Fruit fly (Drosophila melanogaster): ENCODE measurements around the gene wol.
A peak's percentile ranks its signal among the peaks of the same experiment; 100 is the strongest.

wol gene

DNA sequence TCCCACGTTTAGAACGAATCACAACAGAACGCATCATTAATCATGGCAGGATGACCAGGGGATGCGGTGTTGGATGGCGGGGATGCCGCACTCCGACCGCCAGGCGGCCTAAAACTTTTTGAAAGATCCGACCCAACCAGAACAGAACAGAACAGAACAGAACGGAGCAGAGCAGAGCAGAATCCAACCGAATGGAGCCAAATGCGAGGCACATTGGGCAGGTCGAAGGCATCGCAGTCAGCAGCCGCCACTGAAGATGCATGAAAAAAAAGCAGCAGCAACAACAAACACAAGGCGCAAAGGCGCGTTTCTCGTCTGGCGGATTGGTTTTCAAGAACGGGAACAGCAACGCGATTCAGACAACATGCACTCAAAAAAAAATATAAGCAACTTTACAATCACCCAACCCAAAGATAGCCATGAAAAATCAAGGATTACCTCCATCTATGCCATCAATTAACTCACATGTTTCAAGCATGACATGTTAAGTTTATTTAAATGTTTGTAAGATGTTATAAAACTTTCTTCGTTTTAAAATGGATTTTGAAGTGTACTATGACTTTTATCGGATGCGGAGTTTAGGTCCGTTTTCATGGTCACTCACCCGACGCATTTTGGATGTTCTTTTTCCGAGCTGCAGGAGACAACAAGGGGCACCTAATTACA, 23.3 kb downstream of the wol start (continued):
- TF ChIP-seq CG12299 (tag; optimal IDR thresholded peaks at IDR 0.05): no peak
- peak; percentile 88 for TF ChIP-seq CG14710 (tag; optimal IDR thresholded peaks at IDR 0.05)
- no peak for TF ChIP-seq nerfin-2 (GFP tag; IDR thresholded peaks at IDR 0.05; ENCODE audit: partially characterized antibody)
- peak; percentile 63 for TF ChIP-seq CG30431 (GFP tag; optimal IDR thresholded peaks at IDR 0.05)
- no peak for TF ChIP-seq eyg (GFP tag; optimal IDR thresholded peaks at IDR 0.05)
- TF ChIP-seq CG17359 (tag; optimal IDR thresholded peaks at IDR 0.05): peak; percentile 48
- peak; percentile 47 for TF ChIP-seq Lhr (GFP tag; optimal IDR thresholded peaks at IDR 0.05)
- peak; percentile 91 for TF ChIP-seq Med (GFP tag)
- peak; percentile 76 for TF ChIP-seq unpg (GFP tag; optimal IDR thresholded peaks at IDR 0.05)
- peak; percentile 27 for TF ChIP-seq CHES-1-like (GFP tag; optimal IDR thresholded peaks at IDR 0.05)
- TF ChIP-seq Stat92E (GFP tag; optimal IDR thresholded peaks at IDR 0.05): peak in 1 of 3 experiments; percentile 67
- 0 out of 3 replicates have a peak, but pooled peaks have one; percentile 34 for TF ChIP-seq so (GFP tag; IDR thresholded peaks at IDR 0.05)
- TF ChIP-seq CG11085 (GFP tag; IDR thresholded peaks at IDR 0.05): no peak
- TF ChIP-seq Neu2 (GFP tag; optimal IDR thresholded peaks at IDR 0.05; ENCODE audit: borderline replicate concordance): no peak
- TF ChIP-seq vnd (GFP tag; IDR thresholded peaks at IDR 0.05; ENCODE audit: partially characterized antibody): no peak
- peak; percentile 7 for TF ChIP-seq Dip3 (GFP tag; optimal IDR thresholded peaks at IDR 0.05)
- TF ChIP-seq sisA (GFP tag; IDR thresholded peaks at IDR 0.05): peak; percentile 47
- TF ChIP-seq Trl (optimal IDR thresholded peaks at IDR 0.05): no peak
- peak; percentile 6 for TF ChIP-seq Trl (GFP tag; optimal IDR thresholded peaks at IDR 0.05)
- TF ChIP-seq Hr3 (GFP tag; optimal IDR thresholded peaks at IDR 0.05): peak; percentile 39
- TF ChIP-seq BtbVII (GFP tag; optimal IDR thresholded peaks at IDR 0.05): peak; percentile 4
- 0 out of 2 replicates have a peak, but pooled peaks have one; percentile 6 for TF ChIP-seq CG7372 (GFP tag; IDR thresholded peaks at IDR 0.05)
- peak; percentile 40; the same call in 1 of the 2 replicates for TF ChIP-seq dan (GFP tag; IDR thresholded peaks at IDR 0.05)
- TF ChIP-seq E2f1 (GFP tag; IDR thresholded peaks at IDR 0.05): peak; percentile 55; the same call in 1 of the 2 replicates
- no peak for TF ChIP-seq Taf1 (GFP tag; IDR thresholded peaks at IDR 0.05)
- peak; percentile 15 for TF ChIP-seq CG12236 (GFP tag; optimal IDR thresholded peaks at IDR 0.05)
- TF ChIP-seq cato (GFP tag; optimal IDR thresholded peaks at IDR 0.05; ENCODE audit: borderline replicate concordance): peak; percentile 10
- TF ChIP-seq CG6854 (GFP tag; optimal IDR thresholded peaks at IDR 0.05): no peak
- TF ChIP-seq danr (GFP tag; IDR thresholded peaks at IDR 0.05): no peak
- no peak for TF ChIP-seq HLHmδ (GFP tag; optimal IDR thresholded peaks at IDR 0.05)
- peak; percentile 52 for TF ChIP-seq Dad (GFP tag; optimal IDR thresholded peaks at IDR 0.05)
- TF ChIP-seq cad (GFP tag; optimal IDR thresholded peaks at IDR 0.05): no peak
- TF ChIP-seq Atf-2 (GFP tag; optimal IDR thresholded peaks at IDR 0.05): peak; percentile 37
- peak; percentile 67 for TF ChIP-seq tin (GFP tag; optimal IDR thresholded peaks at IDR 0.05)
- TF ChIP-seq CG14441 (GFP tag; IDR thresholded peaks at IDR 0.05): no peak
- TF ChIP-seq CG1602 (GFP tag; optimal IDR thresholded peaks at IDR 0.05): peak; percentile 57
- no peak for TF ChIP-seq inv (GFP tag; IDR thresholded peaks at IDR 0.05; ENCODE audit: partially characterized antibody)
- no peak for TF ChIP-seq CG12769 (tag; optimal IDR thresholded peaks at IDR 0.05)
- TF ChIP-seq CG10959 (GFP tag; IDR thresholded peaks at IDR 0.05): peak; percentile 81
- TF ChIP-seq fd96Cb (tag; optimal IDR thresholded peaks at IDR 0.05): peak; percentile 69
- peak; percentile 78 for TF ChIP-seq Blimp-1 (GFP tag; optimal IDR thresholded peaks at IDR 0.05)
- TF ChIP-seq CG31365 (tag; optimal IDR thresholded peaks at IDR 0.05): no peak
- TF ChIP-seq ham (GFP tag; IDR thresholded peaks at IDR 0.05): no peak
- peak; percentile 11 for TF ChIP-seq sqz (GFP tag; optimal IDR thresholded peaks at IDR 0.05)
- TF ChIP-seq CG6254 (GFP tag; optimal IDR thresholded peaks at IDR 0.05): peak; percentile 75
- TF ChIP-seq sob (GFP tag; IDR thresholded peaks at IDR 0.05): peak; percentile 6; the same call in 1 of the 2 replicates
- no peak for TF ChIP-seq CG5180 (GFP tag; optimal IDR thresholded peaks at IDR 0.05)
- peak; percentile 20 for TF ChIP-seq repo (GFP tag; optimal IDR thresholded peaks at IDR 0.05)
- TF ChIP-seq Side (GFP tag; optimal IDR thresholded peaks at IDR 0.05): peak; percentile 35
